Worm (Caenorhabditis elegans): ENCODE measurements around the gene dnj-23.

Gene dnj-23

DNA sequence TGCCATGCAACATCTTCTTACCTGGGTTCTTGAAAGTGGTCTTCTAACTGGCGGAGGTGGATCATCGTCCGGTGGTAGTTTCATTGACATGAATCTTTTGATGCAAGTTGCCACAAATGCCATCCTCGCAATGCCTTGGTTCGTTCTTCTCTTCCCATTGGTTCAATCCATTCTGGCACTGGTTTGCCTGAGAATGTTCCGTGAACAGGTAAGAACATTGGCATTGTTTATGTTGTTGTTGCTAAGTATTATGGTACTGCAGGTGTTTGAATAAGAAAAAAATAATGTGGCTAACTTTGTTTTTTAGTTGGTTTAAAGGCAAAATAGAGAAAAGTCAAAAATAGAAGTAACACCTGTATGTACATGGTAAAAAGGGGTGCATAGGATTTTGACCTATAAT, 35.4 kb upstream of the dnj-23 start:
- TF ChIP-seq ets-7 (tag; optimal IDR thresholded peaks at IDR 0.05) (no peak), ceh-13 (GFP tag; optimal IDR thresholded peaks at IDR 0.05) (no peak)

DNA sequence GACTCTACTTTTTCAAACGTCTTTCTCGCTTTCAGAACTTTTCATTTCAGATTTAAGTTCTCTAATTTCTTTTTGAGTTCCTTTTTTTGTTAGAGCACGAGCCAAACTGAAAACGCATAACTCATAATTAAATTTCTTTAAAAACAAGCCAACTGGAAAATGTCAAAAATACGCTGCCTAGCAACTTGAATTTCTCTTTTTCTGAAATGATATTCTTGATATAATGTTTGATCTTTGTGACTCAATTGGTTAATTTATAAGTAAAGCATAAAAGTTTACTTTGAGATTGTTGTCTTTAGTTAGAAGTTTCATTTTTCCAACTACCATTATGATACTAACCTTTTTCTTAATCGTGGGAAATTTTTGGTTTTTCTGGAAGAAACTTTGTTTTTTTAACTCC, 32.7 kb upstream of the dnj-23 start:
- TF ChIP-seq hnd-1 (tag; optimal IDR thresholded peaks at IDR 0.05) (no peak), tbx-37 (GFP tag; conservative IDR thresholded peaks at IDR 0.05) (no peak), hmbx-1 (tag; optimal IDR thresholded peaks at IDR 0.05) (no peak), sea-1 (GFP tag; conservative IDR thresholded peaks at IDR 0.05) (no peak), scrt-1 (GFP tag; IDR thresholded peaks at IDR 0.05) (no peak), ama-1 (optimal IDR thresholded peaks at IDR 0.05) (no peak), aly-1 (tag; optimal IDR thresholded peaks at IDR 0.05) (no peak), ets-7 (tag; optimal IDR thresholded peaks at IDR 0.05) (no peak), B0310.2 (tag; optimal IDR thresholded peaks at IDR 0.05) (no peak), F13C5.2 (tag; optimal IDR thresholded peaks at IDR 0.05) (no peak), hmg-4 (GFP tag; optimal IDR thresholded peaks at IDR 0.05) (no peak), tra-4 (tag; optimal IDR thresholded peaks at IDR 0.05) (no peak), pes-1 (GFP tag; IDR thresholded peaks at IDR 0.05) (no peak), ceh-36 (tag; optimal IDR thresholded peaks at IDR 0.05) (no peak), tbx-11 (GFP tag; IDR thresholded peaks at IDR 0.05) (no peak), ceh-13 (GFP tag; optimal IDR thresholded peaks at IDR 0.05) (no peak), flt-1 (GFP tag; IDR thresholded peaks at IDR 0.05) (no peak)

DNA sequence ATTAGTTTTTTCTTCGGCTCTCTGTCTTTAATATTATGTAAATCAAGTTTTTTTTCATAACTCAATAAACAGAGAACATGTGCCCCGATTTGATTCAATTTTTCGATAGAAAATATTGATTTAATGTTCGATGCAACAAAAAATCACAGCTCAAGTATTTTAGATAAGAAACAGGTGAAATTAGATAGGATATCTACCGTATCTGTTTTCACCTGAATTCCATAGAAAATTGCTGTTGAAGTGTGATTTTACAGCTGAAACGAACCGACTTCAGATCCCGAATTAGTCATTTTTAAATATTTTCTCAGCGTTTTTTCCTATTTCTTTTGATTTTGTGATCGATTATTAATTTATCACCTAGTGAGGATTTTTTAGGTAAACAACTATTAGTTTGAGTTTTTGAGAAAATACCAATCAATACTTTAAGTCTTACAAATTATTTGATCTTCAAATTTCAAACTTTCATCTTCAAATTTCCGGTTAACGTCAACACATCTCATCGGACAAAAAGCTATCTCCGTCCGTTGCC, 30.8 kb upstream of the dnj-23 start, which contains the start of gene Y9C2UA.1:
TSS of gene Y9C2UA.1 (plus strand) at position 479 of the 529 bp plus-strand sequence.
- no peak for TF ChIP-seq ceh-13 (GFP tag; optimal IDR thresholded peaks at IDR 0.05)
- no peak for TF ChIP-seq scrt-1 (GFP tag; IDR thresholded peaks at IDR 0.05)
- TF ChIP-seq hmbx-1 (tag; optimal IDR thresholded peaks at IDR 0.05), result no peak
- TF ChIP-seq tra-4 (tag; optimal IDR thresholded peaks at IDR 0.05), result no peak
- TF ChIP-seq tbx-11 (GFP tag; IDR thresholded peaks at IDR 0.05), result no peak
- TF ChIP-seq B0310.2 (tag; optimal IDR thresholded peaks at IDR 0.05), result no peak

DNA sequence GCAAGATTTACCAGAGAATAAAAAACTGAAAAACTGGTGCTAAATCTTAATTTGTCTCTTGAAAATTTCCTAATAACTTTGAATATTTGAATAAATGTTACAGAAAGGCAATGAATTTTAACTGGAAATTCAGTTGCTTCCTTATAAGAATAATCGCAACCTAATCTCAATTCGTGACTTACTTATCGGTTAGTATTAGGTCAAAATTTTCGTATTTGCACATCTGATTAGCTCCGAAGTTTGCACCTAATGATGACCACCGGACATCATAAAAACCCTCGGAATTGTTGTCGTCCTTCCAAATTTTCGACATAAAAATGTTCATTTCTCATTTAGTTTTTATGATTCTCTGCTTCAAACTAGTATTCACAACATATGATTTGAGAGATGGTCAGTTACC, 29.4 kb upstream of the dnj-23 start, which contains the start of gene C16D2.3:
TSS of gene C16D2.3 (plus strand) at position 301 of the 400 bp plus-strand sequence.
- TF ChIP-seq ets-7 (tag; optimal IDR thresholded peaks at IDR 0.05), result no peak
- no peak for TF ChIP-seq scrt-1 (GFP tag; IDR thresholded peaks at IDR 0.05)
- TF ChIP-seq F13C5.2 (tag; optimal IDR thresholded peaks at IDR 0.05), result no peak
- no peak for TF ChIP-seq pes-1 (GFP tag; IDR thresholded peaks at IDR 0.05)
- TF ChIP-seq ceh-13 (GFP tag; optimal IDR thresholded peaks at IDR 0.05), result no peak
- TF ChIP-seq ceh-36 (tag; optimal IDR thresholded peaks at IDR 0.05), result no peak
- no peak for TF ChIP-seq flt-1 (GFP tag; IDR thresholded peaks at IDR 0.05)
- no peak for TF ChIP-seq B0310.2 (tag; optimal IDR thresholded peaks at IDR 0.05)
- TF ChIP-seq tra-4 (tag; optimal IDR thresholded peaks at IDR 0.05), result no peak
- TF ChIP-seq hmbx-1 (tag; optimal IDR thresholded peaks at IDR 0.05), result no peak
- TF ChIP-seq sea-1 (GFP tag; conservative IDR thresholded peaks at IDR 0.05), result no peak
- no peak for TF ChIP-seq hnd-1 (tag; optimal IDR thresholded peaks at IDR 0.05)
- no peak for TF ChIP-seq hmg-4 (GFP tag; optimal IDR thresholded peaks at IDR 0.05)
- TF ChIP-seq tbx-37 (GFP tag; conservative IDR thresholded peaks at IDR 0.05), result no peak
- no peak for TF ChIP-seq aly-1 (tag; optimal IDR thresholded peaks at IDR 0.05)
- no peak for TF ChIP-seq ama-1 (optimal IDR thresholded peaks at IDR 0.05)
- TF ChIP-seq tbx-11 (GFP tag; IDR thresholded peaks at IDR 0.05), result no peak

DNA sequence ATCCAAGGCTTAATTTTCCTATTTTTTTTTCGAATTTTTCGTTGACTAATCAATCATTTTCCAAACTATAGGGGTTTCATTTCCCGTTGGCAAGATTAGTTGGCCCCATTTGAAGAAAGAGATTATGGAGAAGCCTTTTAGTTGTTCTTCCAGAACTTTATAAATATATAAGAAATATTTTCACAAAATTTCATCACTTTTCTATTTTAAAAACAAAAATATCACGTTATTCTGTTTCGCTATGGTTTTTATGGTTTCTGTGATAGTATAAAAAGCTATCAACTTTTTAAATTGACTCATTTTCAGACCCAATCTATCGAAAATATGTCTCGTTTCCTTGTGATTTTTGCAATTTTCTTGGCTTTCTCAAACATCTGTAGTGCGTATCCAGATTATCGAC, 27.5 kb upstream of the dnj-23 start, which contains the start of gene nlp-78:
TSS of gene nlp-78 (plus strand) at position 301 of the 400 bp plus-strand sequence.
- no peak for TF ChIP-seq ama-1 (optimal IDR thresholded peaks at IDR 0.05)
- no peak for TF ChIP-seq hmg-4 (GFP tag; optimal IDR thresholded peaks at IDR 0.05)
- TF ChIP-seq scrt-1 (GFP tag; IDR thresholded peaks at IDR 0.05), result no peak
- no peak for TF ChIP-seq B0310.2 (tag; optimal IDR thresholded peaks at IDR 0.05)
- no peak for TF ChIP-seq ets-7 (tag; optimal IDR thresholded peaks at IDR 0.05)
- TF ChIP-seq sea-1 (GFP tag; conservative IDR thresholded peaks at IDR 0.05), result no peak
- TF ChIP-seq flt-1 (GFP tag; IDR thresholded peaks at IDR 0.05), result no peak
- TF ChIP-seq pes-1 (GFP tag; IDR thresholded peaks at IDR 0.05), result no peak
- TF ChIP-seq aly-1 (tag; optimal IDR thresholded peaks at IDR 0.05), result no peak
- no peak for TF ChIP-seq ceh-36 (tag; optimal IDR thresholded peaks at IDR 0.05)
- TF ChIP-seq F13C5.2 (tag; optimal IDR thresholded peaks at IDR 0.05), result no peak

DNA sequence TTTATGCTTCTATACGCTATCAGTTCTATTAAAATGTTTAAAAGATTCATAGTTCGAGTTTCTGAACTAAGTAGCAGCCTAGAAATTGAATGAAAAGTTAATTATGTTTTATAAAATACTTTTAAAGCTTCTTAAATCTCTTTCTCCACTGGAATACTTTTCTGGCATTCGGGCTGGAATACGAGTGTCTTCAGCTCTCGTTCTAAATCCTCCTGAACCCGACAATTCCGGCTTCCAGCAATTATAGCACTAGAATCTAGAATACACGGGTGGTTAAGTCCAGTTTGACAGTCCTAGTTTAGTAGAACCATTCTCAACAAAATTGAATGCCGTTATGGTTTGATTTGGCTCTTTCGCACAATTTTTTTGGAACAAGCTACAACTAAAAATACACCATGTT, 23.9 kb upstream of the dnj-23 start:
- no peak for TF ChIP-seq hmbx-1 (tag; optimal IDR thresholded peaks at IDR 0.05)
- no peak for TF ChIP-seq tbx-11 (GFP tag; IDR thresholded peaks at IDR 0.05)
- no peak for TF ChIP-seq tbx-37 (GFP tag; conservative IDR thresholded peaks at IDR 0.05)
- no peak for TF ChIP-seq sea-1 (GFP tag; conservative IDR thresholded peaks at IDR 0.05)
- TF ChIP-seq F13C5.2 (tag; optimal IDR thresholded peaks at IDR 0.05), result no peak
- no peak for TF ChIP-seq tra-4 (tag; optimal IDR thresholded peaks at IDR 0.05)
- no peak for TF ChIP-seq ama-1 (optimal IDR thresholded peaks at IDR 0.05)
- no peak for TF ChIP-seq hnd-1 (tag; optimal IDR thresholded peaks at IDR 0.05)
- no peak for TF ChIP-seq ceh-36 (tag; optimal IDR thresholded peaks at IDR 0.05)
- no peak for TF ChIP-seq pes-1 (GFP tag; IDR thresholded peaks at IDR 0.05)
- no peak for TF ChIP-seq ets-7 (tag; optimal IDR thresholded peaks at IDR 0.05)
- no peak for TF ChIP-seq aly-1 (tag; optimal IDR thresholded peaks at IDR 0.05)
- no peak for TF ChIP-seq B0310.2 (tag; optimal IDR thresholded peaks at IDR 0.05)
- no peak for TF ChIP-seq ceh-13 (GFP tag; optimal IDR thresholded peaks at IDR 0.05)

DNA sequence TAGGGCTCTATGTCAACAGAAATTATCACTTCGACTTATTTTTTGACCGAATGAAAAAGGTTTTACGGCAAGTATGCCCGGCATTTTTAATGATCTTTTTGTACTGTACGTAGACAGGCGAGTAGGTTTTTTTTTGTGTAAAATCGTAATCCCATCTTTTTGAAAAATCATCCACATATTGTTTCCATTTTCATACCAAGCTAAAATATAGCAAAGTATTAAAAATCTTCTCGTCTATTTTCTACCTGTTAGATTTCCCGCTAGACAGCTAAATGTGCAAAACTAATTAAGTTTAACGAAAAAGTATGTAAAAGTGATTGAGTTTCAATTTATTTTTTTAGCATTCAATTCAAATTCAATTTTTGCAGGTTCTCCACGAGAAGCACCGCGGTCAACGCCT, 23.0 kb upstream of the dnj-23 start, which contains the start of gene C16D2.1:
TSS of gene C16D2.1 (plus strand) at position 301 of the 400 bp plus-strand sequence.
- no peak for TF ChIP-seq tra-4 (tag; optimal IDR thresholded peaks at IDR 0.05)
- no peak for TF ChIP-seq pes-1 (GFP tag; IDR thresholded peaks at IDR 0.05)
- no peak for TF ChIP-seq sea-1 (GFP tag; conservative IDR thresholded peaks at IDR 0.05)
- no peak for TF ChIP-seq tbx-37 (GFP tag; conservative IDR thresholded peaks at IDR 0.05)
- TF ChIP-seq hnd-1 (tag; optimal IDR thresholded peaks at IDR 0.05), result no peak
- TF ChIP-seq aly-1 (tag; optimal IDR thresholded peaks at IDR 0.05), result no peak
- TF ChIP-seq hmbx-1 (tag; optimal IDR thresholded peaks at IDR 0.05), result no peak
- TF ChIP-seq ama-1 (optimal IDR thresholded peaks at IDR 0.05), result no peak
- no peak for TF ChIP-seq ceh-36 (tag; optimal IDR thresholded peaks at IDR 0.05)
- TF ChIP-seq tbx-11 (GFP tag; IDR thresholded peaks at IDR 0.05), result no peak
- TF ChIP-seq ets-7 (tag; optimal IDR thresholded peaks at IDR 0.05), result no peak
- no peak for TF ChIP-seq flt-1 (GFP tag; IDR thresholded peaks at IDR 0.05)
- TF ChIP-seq hmg-4 (GFP tag; optimal IDR thresholded peaks at IDR 0.05), result no peak
- TF ChIP-seq ceh-13 (GFP tag; optimal IDR thresholded peaks at IDR 0.05), result no peak
- no peak for TF ChIP-seq B0310.2 (tag; optimal IDR thresholded peaks at IDR 0.05)
- TF ChIP-seq scrt-1 (GFP tag; IDR thresholded peaks at IDR 0.05), result no peak
- no peak for TF ChIP-seq F13C5.2 (tag; optimal IDR thresholded peaks at IDR 0.05)
